Worm (Caenorhabditis elegans): ENCODE data around the gene T03G6.7.
A peak's percentile ranks its signal among the peaks of the same experiment; 100 is the strongest.

T03G6.7 gene

DNA sequence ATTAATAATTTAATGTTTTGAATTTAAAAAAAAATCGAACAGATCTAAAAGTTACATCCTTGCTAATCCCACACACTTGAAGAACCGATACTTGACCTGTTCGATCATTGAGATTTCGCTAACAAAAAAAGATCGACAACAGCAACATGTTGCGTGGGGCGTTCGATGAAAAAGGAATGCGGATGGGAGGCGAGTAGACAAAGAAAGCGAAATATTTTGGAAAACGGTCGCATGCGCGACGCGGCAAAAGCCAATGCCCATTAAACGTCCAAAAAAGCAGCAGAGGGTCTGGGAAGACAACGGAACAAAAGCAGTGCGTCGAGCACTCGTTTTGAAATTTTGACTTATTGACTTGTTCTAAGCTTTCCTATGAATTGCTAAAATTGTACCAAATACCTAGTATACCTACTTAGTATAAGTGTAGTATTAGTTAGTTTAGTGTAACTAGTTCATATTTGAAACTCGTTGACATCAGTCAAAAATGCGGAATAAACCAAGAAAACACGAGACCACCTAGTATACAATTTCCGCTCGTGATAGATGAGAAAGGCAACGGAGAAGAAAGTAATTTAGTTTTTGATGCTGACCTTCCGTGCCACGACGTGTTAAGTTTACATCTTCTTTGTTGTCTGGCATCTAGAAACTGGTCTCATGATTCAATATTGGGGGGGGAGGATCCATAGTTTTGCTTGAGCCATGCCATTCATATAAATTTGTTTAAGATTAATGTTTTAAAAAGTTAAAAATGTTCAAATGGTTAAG, 11.8 kb upstream of the T03G6.7 start (continued):
- no peak for TF ChIP-seq ces-1 (GFP tag; optimal IDR thresholded peaks at IDR 0.05)
- no peak for TF ChIP-seq nhr-237 (tag; optimal IDR thresholded peaks at IDR 0.05)
- TF ChIP-seq irx-1 (tag; optimal IDR thresholded peaks at IDR 0.05) = no peak
- no peak for TF ChIP-seq efl-1 (optimal IDR thresholded peaks at IDR 0.05)
- no peak for TF ChIP-seq efl-1 (GFP tag; optimal IDR thresholded peaks at IDR 0.05 in 1 of 2)
- TF ChIP-seq fkh-10 (GFP tag; optimal IDR thresholded peaks at IDR 0.05) = no peak
- no peak for TF ChIP-seq mef-2 (tag; optimal IDR thresholded peaks at IDR 0.05)
- TF ChIP-seq pqm-1 (tag; optimal IDR thresholded peaks at IDR 0.05) = no peak
- no peak for TF ChIP-seq swsn-7 (tag; optimal IDR thresholded peaks at IDR 0.05)
- TF ChIP-seq ztf-11 (tag; optimal IDR thresholded peaks at IDR 0.05) = no peak
- no peak for TF ChIP-seq sptf-1 (tag; optimal IDR thresholded peaks at IDR 0.05)
- no peak for TF ChIP-seq efl-3 (GFP tag; optimal IDR thresholded peaks at IDR 0.05)
- TF ChIP-seq aly-2 (tag; optimal IDR thresholded peaks at IDR 0.05) = no peak
- TF ChIP-seq lin-15B (tag; optimal IDR thresholded peaks at IDR 0.05) = no peak
- TF ChIP-seq unc-98 (GFP tag; IDR thresholded peaks at IDR 0.05) = no peak
- TF ChIP-seq ztf-4 (tag; optimal IDR thresholded peaks at IDR 0.05) = no peak
- no peak for TF ChIP-seq egl-13 (tag; optimal IDR thresholded peaks at IDR 0.05)
- no peak for TF ChIP-seq grh-1 (GFP tag; IDR thresholded peaks at IDR 0.05)
- TF ChIP-seq C04F5.9 (tag; optimal IDR thresholded peaks at IDR 0.05) = no peak
- peak in 1 of 2 experiments; percentile 10 for TF ChIP-seq lsy-2 (tag; optimal IDR thresholded peaks at IDR 0.05)
- TF ChIP-seq C16A3.4 (tag; optimal IDR thresholded peaks at IDR 0.05) = peak; percentile 7
- TF ChIP-seq lin-14 (GFP tag; optimal IDR thresholded peaks at IDR 0.05) = peak; percentile 80
- no peak for TF ChIP-seq unc-62 (GFP tag; optimal IDR thresholded peaks at IDR 0.05)
- TF ChIP-seq hlh-4 (tag; optimal IDR thresholded peaks at IDR 0.05) = no peak
- no peak for TF ChIP-seq nhr-47 (tag; optimal IDR thresholded peaks at IDR 0.05)
- no peak for TF ChIP-seq F16B12.6 (tag; optimal IDR thresholded peaks at IDR 0.05)
- TF ChIP-seq elt-3 (tag; optimal IDR thresholded peaks at IDR 0.05) = peak in 2 of 6 experiments; percentile 52 to 61
- TF ChIP-seq C34B4.2 (tag; optimal IDR thresholded peaks at IDR 0.05) = no peak
- TF ChIP-seq dpl-1 (GFP tag; optimal IDR thresholded peaks at IDR 0.05) = no peak
- TF ChIP-seq xbp-1 (tag; optimal IDR thresholded peaks at IDR 0.05) = no peak
- peak; percentile 65 for TF ChIP-seq skn-1 (tag; optimal IDR thresholded peaks at IDR 0.05)
- no peak for TF ChIP-seq rnt-1 (tag; optimal IDR thresholded peaks at IDR 0.05)
- no peak for TF ChIP-seq nhr-12 (tag; optimal IDR thresholded peaks at IDR 0.05)
- no peak for TF ChIP-seq zip-4 (GFP tag; optimal IDR thresholded peaks at IDR 0.05)
- TF ChIP-seq pax-3 (tag; optimal IDR thresholded peaks at IDR 0.05) = no peak
- no peak for TF ChIP-seq sox-4 (tag; optimal IDR thresholded peaks at IDR 0.05)
- TF ChIP-seq ceh-90 (tag; optimal IDR thresholded peaks at IDR 0.05) = no peak
- TF ChIP-seq nhr-77 (tag; optimal IDR thresholded peaks at IDR 0.05) = no peak
- TF ChIP-seq ceh-8 (GFP tag; optimal IDR thresholded peaks at IDR 0.05) = no peak
- no peak for TF ChIP-seq aha-1 (tag; optimal IDR thresholded peaks at IDR 0.05)
- TF ChIP-seq lin-13 (GFP tag; optimal IDR thresholded peaks at IDR 0.05) = no peak
- TF ChIP-seq tlp-1 (tag; optimal IDR thresholded peaks at IDR 0.05) = no peak
- TF ChIP-seq sup-37 (GFP tag; optimal IDR thresholded peaks at IDR 0.05) = no peak
- no peak for TF ChIP-seq dsc-1 (tag; optimal IDR thresholded peaks at IDR 0.05)
- TF ChIP-seq nhr-71 (tag; optimal IDR thresholded peaks at IDR 0.05) = peak; percentile 70
- no peak for TF ChIP-seq ets-5 (GFP tag; IDR thresholded peaks at IDR 0.05)
- no peak for TF ChIP-seq lin-39 (tag; optimal IDR thresholded peaks at IDR 0.05)
- peak; percentile 48 for TF ChIP-seq mep-1 (tag; optimal IDR thresholded peaks at IDR 0.05)
- no peak for TF ChIP-seq Y116A8C.19 (tag; optimal IDR thresholded peaks at IDR 0.05; ENCODE audit: borderline replicate concordance)
- no peak for TF ChIP-seq hlh-17 (GFP tag; optimal IDR thresholded peaks at IDR 0.05; ENCODE audit: borderline replicate concordance)
- peak in 1 of 2 experiments; percentile 59 for TF ChIP-seq lin-35 (GFP tag; optimal IDR thresholded peaks at IDR 0.05)
- TF ChIP-seq ceh-88 (GFP tag; IDR thresholded peaks at IDR 0.05) = no peak
- peak; percentile 32 for TF ChIP-seq nhr-90 (tag; optimal IDR thresholded peaks at IDR 0.05; ENCODE audit: poor library complexity)

Measured in whole organism, L1 larva.